Worm (Caenorhabditis elegans): ENCODE results near the gene srz-66.

The srz-66 gene

ce11 chrV:17167457-17167856 lies at the start of gene srz-66:
TSS of gene srz-66 (minus strand) at chrV:17167557.
- no peak for TF ChIP-seq Y22D7AL.16 (tag; optimal IDR thresholded peaks at IDR 0.05)
- TF ChIP-seq rnt-1 (tag; optimal IDR thresholded peaks at IDR 0.05) = no peak
- TF ChIP-seq fkh-10 (GFP tag; optimal IDR thresholded peaks at IDR 0.05) = no peak
- no peak for TF ChIP-seq F13H6.1 (tag; optimal IDR thresholded peaks at IDR 0.05)
- no peak for TF ChIP-seq pat-9 (tag; optimal IDR thresholded peaks at IDR 0.05)
- no peak for TF ChIP-seq lim-6 (tag; optimal IDR thresholded peaks at IDR 0.05)
- no peak for TF ChIP-seq K09A11.1 (tag; optimal IDR thresholded peaks at IDR 0.05; ENCODE audit: insufficient read depth)
- TF ChIP-seq nfya-1 (tag; optimal IDR thresholded peaks at IDR 0.05) = no peak
- no peak for TF ChIP-seq unc-42 (tag; optimal IDR thresholded peaks at IDR 0.05)
- TF ChIP-seq nhr-232 (tag; optimal IDR thresholded peaks at IDR 0.05) = no peak
- no peak for TF ChIP-seq unc-86 (tag; optimal IDR thresholded peaks at IDR 0.05)
- no peak for TF ChIP-seq unc-3 (GFP tag; conservative IDR thresholded peaks at IDR 0.05)
- no peak for TF ChIP-seq unc-3 (tag; optimal IDR thresholded peaks at IDR 0.05)
- no peak for TF ChIP-seq ceh-48 (tag; optimal IDR thresholded peaks at IDR 0.05)
- no peak for TF ChIP-seq ceh-9 (tag; optimal IDR thresholded peaks at IDR 0.05)
- TF ChIP-seq K02D7.2 (tag; optimal IDR thresholded peaks at IDR 0.05) = no peak
- no peak for TF ChIP-seq npax-4 (tag; optimal IDR thresholded peaks at IDR 0.05)
- TF ChIP-seq T23F11.4 (GFP tag; optimal IDR thresholded peaks at IDR 0.05) = no peak
- TF ChIP-seq sox-2 (GFP tag; IDR thresholded peaks at IDR 0.05) = no peak
- no peak for TF ChIP-seq dve-1 (tag; optimal IDR thresholded peaks at IDR 0.05)

ce11 chrV:17215602-17216001 lies 48.2 kb upstream of the srz-66 start:
- TF ChIP-seq ceh-9 (tag; optimal IDR thresholded peaks at IDR 0.05) (no peak), syd-9 (tag; optimal IDR thresholded peaks at IDR 0.05) (no peak), unc-55 (GFP tag; optimal IDR thresholded peaks at IDR 0.05) (no peak), ceh-45 (GFP tag; IDR thresholded peaks at IDR 0.05) (no peak), tbx-7 (tag; optimal IDR thresholded peaks at IDR 0.05) (no peak), K02D7.2 (tag; optimal IDR thresholded peaks at IDR 0.05) (no peak), nfya-1 (tag; optimal IDR thresholded peaks at IDR 0.05) (no peak), T23F11.4 (GFP tag; optimal IDR thresholded peaks at IDR 0.05) (no peak), F13H6.1 (tag; optimal IDR thresholded peaks at IDR 0.05) (no peak), C38D4.7 (GFP tag; optimal IDR thresholded peaks at IDR 0.05) (no peak), madf-2 (tag; optimal IDR thresholded peaks at IDR 0.05) (no peak), mec-3 (tag; optimal IDR thresholded peaks at IDR 0.05; ENCODE audit: borderline replicate concordance) (no peak), gmeb-2 (tag; optimal IDR thresholded peaks at IDR 0.05) (no peak), che-1 (tag; optimal IDR thresholded peaks at IDR 0.05) (no peak), pha-4 (tag; optimal IDR thresholded peaks at IDR 0.05) (no peak), pha-2 (tag; optimal IDR thresholded peaks at IDR 0.05) (no peak)

- no peak for TF ChIP-seq C38D4.7 (GFP tag; optimal IDR thresholded peaks at IDR 0.05)
- TF ChIP-seq ama-1 (optimal IDR thresholded peaks at IDR 0.05) = no peak
- no peak for TF ChIP-seq zip-5 (tag; optimal IDR thresholded peaks at IDR 0.05)
- no peak for TF ChIP-seq unc-55 (GFP tag; optimal IDR thresholded peaks at IDR 0.05)
- TF ChIP-seq nhr-11 (tag; optimal IDR thresholded peaks at IDR 0.05) = no peak
- TF ChIP-seq ceh-45 (GFP tag; IDR thresholded peaks at IDR 0.05) = no peak
- no peak for TF ChIP-seq dve-1 (tag; optimal IDR thresholded peaks at IDR 0.05)
Observed at ce11 chrV:17212743-17213142, 45.4 kb upstream of the srz-66 start, which contains the start of gene srh-113. TSS of gene srh-113 (plus strand) at chrV:17213043.

- no peak for TF ChIP-seq nhr-11 (tag; optimal IDR thresholded peaks at IDR 0.05)
- peak; percentile 59 for TF ChIP-seq pag-3 (tag; optimal IDR thresholded peaks at IDR 0.05; ENCODE audit: borderline replicate concordance)
- no peak for TF ChIP-seq gmeb-2 (tag; optimal IDR thresholded peaks at IDR 0.05)
- TF ChIP-seq hlh-30 (tag; optimal IDR thresholded peaks at IDR 0.05; ENCODE audit: insufficient read depth) = no peak
- TF ChIP-seq ceh-22 (tag; optimal IDR thresholded peaks at IDR 0.05) = no peak
- no peak for TF ChIP-seq ref-2 (tag; optimal IDR thresholded peaks at IDR 0.05)
Observed at ce11 chrV:17211989-17212731, 44.8 kb upstream of the srz-66 start, which contains the start of gene srh-236. TSS of gene srh-236 (minus strand) at chrV:17212039.
